Worm (Caenorhabditis elegans): ENCODE data around the gene klf-1.
"Not testable (repeated sequence)": the region's sequence is repeated elsewhere in the genome, so short reads cannot be mapped to it uniquely, and the experiment has no call there.

The klf-1 gene

DNA sequence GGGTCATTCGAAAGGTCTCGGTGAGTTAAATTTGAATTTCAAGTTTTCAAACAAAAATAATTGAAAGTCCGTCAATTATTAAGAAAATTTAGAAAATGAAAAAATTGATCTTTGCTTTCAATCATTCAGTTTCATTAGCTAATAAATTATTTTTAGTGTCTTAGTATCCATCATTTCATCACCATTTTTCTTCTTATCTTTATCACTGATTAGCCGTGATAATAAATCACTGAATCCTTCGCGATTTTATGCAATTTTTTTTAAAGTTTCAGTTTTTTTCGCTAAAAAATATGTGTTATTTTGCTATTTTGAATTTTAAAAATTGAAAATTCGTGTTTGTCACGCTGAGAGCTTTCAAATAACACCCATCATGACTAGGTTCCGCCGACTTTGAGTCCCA is 5.6 kb upstream of the klf-1 start:
- TF ChIP-seq pes-1 (GFP tag; IDR thresholded peaks at IDR 0.05) (no peak), sea-1 (GFP tag; conservative IDR thresholded peaks at IDR 0.05) (no peak), tbx-37 (GFP tag; conservative IDR thresholded peaks at IDR 0.05) (no peak), hmbx-1 (tag; optimal IDR thresholded peaks at IDR 0.05) (no peak)

DNA sequence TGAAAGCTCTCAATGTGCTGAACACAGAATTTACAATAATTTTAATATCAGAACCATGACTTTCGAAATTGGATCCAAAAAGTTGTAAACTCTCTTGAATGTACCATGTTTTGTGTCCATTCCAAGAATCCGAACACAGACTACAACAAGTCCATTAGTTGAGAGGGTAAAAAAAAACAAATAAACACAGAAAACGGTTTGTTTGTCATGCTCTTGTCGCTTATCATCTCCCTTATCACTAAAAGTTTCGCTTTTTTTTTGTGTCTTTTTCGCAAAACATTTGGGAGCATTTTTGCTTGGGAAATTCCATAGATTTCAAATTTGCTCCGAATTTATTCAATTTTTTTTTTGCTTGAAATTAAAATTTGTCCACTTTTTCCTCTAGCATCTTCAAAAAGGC is 5.1 kb upstream of the klf-1 start:
- no peak for TF ChIP-seq aly-1 (tag; optimal IDR thresholded peaks at IDR 0.05)
- TF ChIP-seq tra-4 (tag; optimal IDR thresholded peaks at IDR 0.05), result no peak
- no peak for TF ChIP-seq ceh-36 (tag; optimal IDR thresholded peaks at IDR 0.05)
- no peak for TF ChIP-seq hnd-1 (tag; optimal IDR thresholded peaks at IDR 0.05)
- no peak for TF ChIP-seq hmg-4 (GFP tag; optimal IDR thresholded peaks at IDR 0.05)
- TF ChIP-seq B0310.2 (tag; optimal IDR thresholded peaks at IDR 0.05), result no peak
- TF ChIP-seq sea-1 (GFP tag; conservative IDR thresholded peaks at IDR 0.05), result no peak
- no peak for TF ChIP-seq ceh-13 (GFP tag; optimal IDR thresholded peaks at IDR 0.05)
- no peak for TF ChIP-seq ama-1 (optimal IDR thresholded peaks at IDR 0.05)
- TF ChIP-seq scrt-1 (GFP tag; IDR thresholded peaks at IDR 0.05), result no peak
- TF ChIP-seq hmbx-1 (tag; optimal IDR thresholded peaks at IDR 0.05), result no peak
- no peak for TF ChIP-seq pes-1 (GFP tag; IDR thresholded peaks at IDR 0.05)

DNA sequence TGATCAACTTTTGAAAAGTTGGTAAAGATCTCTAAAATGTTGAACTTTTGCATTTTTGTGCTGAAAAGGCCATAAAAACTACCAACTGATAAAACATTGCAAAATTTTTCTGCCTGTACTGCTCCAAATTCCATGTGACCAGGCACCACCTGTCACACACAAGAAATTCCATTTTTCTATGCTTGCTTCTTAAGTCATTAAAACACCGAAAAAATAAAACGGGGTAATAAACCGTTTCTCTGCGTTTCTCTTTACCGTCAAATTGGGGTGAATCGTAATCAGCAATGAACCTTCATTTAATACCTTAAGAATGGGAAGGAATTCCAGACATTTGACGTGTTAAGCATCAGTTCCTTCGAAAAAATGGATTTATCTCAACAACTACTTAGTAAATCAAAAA is 4.4 kb upstream of the klf-1 start:
- TF ChIP-seq flt-1 (GFP tag; IDR thresholded peaks at IDR 0.05) (no peak), ama-1 (optimal IDR thresholded peaks at IDR 0.05) (no peak), ets-7 (tag; optimal IDR thresholded peaks at IDR 0.05) (no peak)

DNA sequence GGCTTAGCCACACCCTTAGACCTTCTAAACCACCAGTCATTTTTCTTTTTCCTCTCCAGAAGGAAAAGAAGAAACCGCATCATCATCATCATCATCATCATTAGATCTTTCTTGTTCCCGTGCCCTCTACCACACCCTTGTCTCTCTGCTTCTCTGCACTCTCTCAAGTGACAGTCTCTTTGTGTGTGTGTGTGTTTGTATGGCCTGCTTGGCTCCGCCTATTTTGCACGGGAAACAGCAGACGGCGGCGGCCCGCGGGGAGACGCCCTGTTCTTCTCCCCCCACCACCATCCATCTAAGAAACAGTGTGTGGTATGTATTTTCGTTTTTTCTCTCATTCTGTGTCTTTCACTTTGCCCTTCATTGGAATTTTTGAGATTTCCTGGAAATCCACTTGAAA is 2.8 kb upstream of the klf-1 start:
- peak; percentile 9 for TF ChIP-seq hmg-4 (GFP tag; optimal IDR thresholded peaks at IDR 0.05)
- TF ChIP-seq tbx-11 (GFP tag; IDR thresholded peaks at IDR 0.05), result no peak

DNA sequence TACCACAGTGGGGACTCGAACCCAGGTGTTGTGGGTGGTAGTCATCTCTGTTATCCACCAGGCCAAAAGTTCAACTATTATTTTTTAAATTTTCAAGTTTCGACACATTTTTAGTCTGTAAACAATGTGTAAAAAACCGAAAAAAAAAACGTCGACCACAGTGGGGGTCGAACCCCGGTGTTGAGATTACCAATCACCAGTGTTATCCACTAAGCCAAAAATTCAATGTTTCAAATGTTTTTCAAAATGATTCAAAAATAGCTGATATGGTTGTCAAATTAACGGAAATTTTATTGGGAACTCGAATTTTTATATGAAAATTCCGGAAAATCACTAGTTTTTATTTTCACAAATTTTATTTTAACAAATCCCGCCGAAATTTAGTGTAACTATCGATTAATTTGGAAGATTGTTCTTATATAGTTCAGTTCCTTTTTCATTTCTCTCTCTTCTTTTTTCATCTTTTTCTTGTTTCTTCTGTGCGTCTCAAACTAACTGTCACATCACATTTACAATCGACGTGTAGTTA is 1.4 kb upstream of the klf-1 start:
- TF ChIP-seq hmbx-1 (tag; optimal IDR thresholded peaks at IDR 0.05) (no peak), tbx-11 (GFP tag; IDR thresholded peaks at IDR 0.05) (no peak), hnd-1 (tag; optimal IDR thresholded peaks at IDR 0.05) (no peak)

DNA sequence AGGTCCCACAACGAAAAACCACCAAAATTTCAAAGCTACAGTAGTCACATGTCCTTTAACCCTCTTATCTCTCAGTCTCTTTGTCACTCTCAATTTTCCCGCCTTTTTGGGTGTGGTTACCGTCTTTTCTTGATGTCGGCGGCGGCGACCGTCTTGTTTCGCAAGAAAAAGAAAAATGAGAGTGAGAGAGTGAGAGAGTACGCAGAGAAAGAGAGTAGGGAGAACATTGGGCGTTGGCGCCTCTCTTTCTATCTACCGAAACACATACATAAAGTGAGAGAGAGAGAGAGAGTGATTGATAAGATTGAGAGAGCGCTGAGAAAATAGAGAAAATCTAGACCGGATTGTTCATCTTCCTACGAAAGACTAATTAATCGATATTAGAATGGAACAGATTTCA is 1.3 kb downstream of the klf-1 start:
- TF ChIP-seq pes-1 (GFP tag; IDR thresholded peaks at IDR 0.05) (no peak), scrt-1 (GFP tag; IDR thresholded peaks at IDR 0.05) (no peak), ceh-36 (tag; optimal IDR thresholded peaks at IDR 0.05) (no peak), hmbx-1 (tag; optimal IDR thresholded peaks at IDR 0.05) (no peak)

DNA sequence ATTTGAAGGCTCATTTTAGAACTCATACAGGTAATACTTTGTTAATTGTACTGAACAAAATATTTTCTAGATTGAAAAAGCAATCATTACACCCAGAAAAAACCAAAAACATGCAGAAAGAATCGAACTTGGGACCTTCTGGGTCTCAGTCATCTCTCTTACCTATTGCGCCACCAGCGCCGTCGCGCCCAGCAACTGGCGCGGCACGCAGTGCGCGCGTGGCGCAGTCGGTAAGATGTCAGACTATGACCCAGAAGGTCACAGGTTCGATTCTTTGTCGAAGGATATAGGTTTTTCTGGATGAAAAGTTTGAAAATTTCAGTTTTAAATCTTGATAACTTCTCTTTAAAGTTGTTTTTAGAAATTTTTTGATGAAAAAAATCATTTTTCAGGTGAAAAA is 5.1 kb downstream of the klf-1 start:
- TF ChIP-seq ama-1 (optimal IDR thresholded peaks at IDR 0.05) (no peak), hmbx-1 (tag; optimal IDR thresholded peaks at IDR 0.05) (no peak), ceh-13 (GFP tag; optimal IDR thresholded peaks at IDR 0.05) (no peak), scrt-1 (GFP tag; IDR thresholded peaks at IDR 0.05) (no peak)

DNA sequence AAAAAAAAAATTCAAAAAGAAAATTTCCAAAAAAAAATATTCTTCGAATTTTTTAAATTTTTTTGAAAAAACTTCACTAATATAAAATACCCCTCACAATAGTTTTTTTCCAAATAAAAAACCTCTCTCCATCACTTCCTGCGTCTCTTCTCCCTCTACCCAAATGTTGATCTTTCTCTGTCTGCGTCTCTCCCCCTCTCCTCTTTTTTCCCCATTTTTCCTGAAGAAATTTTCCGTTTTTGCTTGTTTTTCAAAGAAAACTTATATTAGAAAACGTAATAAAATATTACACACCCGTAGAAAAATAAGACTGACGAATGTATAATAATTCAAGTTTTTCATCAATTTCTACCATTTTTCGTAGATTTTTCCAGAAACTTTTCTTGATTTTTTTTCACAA is 6.5 kb downstream of the klf-1 start:
- no peak for TF ChIP-seq hnd-1 (tag; optimal IDR thresholded peaks at IDR 0.05)
- TF ChIP-seq tbx-11 (GFP tag; IDR thresholded peaks at IDR 0.05), result no peak
- no peak for TF ChIP-seq tra-4 (tag; optimal IDR thresholded peaks at IDR 0.05)
- TF ChIP-seq tbx-37 (GFP tag; conservative IDR thresholded peaks at IDR 0.05), result no peak
- no peak for TF ChIP-seq ama-1 (optimal IDR thresholded peaks at IDR 0.05)
- no peak for TF ChIP-seq ceh-36 (tag; optimal IDR thresholded peaks at IDR 0.05)
- no peak for TF ChIP-seq scrt-1 (GFP tag; IDR thresholded peaks at IDR 0.05)
- TF ChIP-seq hmbx-1 (tag; optimal IDR thresholded peaks at IDR 0.05), result no peak
- no peak for TF ChIP-seq sea-1 (GFP tag; conservative IDR thresholded peaks at IDR 0.05)
- no peak for TF ChIP-seq aly-1 (tag; optimal IDR thresholded peaks at IDR 0.05)
- TF ChIP-seq B0310.2 (tag; optimal IDR thresholded peaks at IDR 0.05), result no peak
- no peak for TF ChIP-seq pes-1 (GFP tag; IDR thresholded peaks at IDR 0.05)
- no peak for TF ChIP-seq hmg-4 (GFP tag; optimal IDR thresholded peaks at IDR 0.05)

DNA sequence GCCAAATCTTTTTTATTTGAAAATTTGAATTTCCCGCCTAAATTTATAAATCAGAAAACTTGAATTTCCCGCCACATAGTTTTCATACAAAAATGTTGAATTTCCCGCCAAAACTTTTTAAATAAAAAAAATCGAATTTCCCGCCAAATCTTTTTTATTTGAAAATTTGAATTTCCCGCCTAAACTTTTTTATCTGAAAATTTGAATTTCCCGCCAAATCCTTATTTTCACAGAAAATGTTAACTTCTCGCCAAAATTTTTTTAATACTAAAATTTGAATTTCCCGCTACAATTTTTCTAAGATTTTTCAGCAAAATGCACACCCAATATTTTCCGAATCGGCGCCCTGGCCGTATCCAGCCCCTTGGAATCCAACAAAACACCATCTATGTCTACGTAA is 7.4 kb downstream of the klf-1 start, which contains the start of gene F56F11.2:
F56F11.2 (plus strand) TSS at position 301 of the 400 bp plus-strand sequence.
- not testable (repeated sequence) for TF ChIP-seq B0310.2, hnd-1, aly-1 (tag; optimal IDR thresholded peaks at IDR 0.05)

DNA sequence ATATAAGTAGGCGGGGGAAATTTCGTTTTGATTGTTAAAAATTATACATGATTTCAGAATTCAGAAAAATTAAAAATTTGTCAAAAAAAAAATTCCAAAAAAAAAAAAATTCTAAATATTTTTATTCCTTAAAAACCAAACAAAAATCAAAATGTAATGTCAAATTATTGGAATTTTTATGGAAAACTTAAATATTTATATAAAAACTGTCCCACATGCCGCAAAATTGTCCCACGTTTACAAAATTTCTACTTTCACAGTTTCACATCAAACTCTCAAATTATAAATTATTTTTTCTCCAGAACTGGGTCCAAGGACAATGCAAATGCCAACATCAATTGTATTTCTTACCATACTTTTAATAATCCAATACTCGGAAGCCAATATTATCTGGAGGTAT is 16.8 kb downstream of the klf-1 start, which contains the start of gene F56F11.1:
F56F11.1 (plus strand) TSS at position 301 of the 400 bp plus-strand sequence.
- no peak for TF ChIP-seq B0310.2 (tag; optimal IDR thresholded peaks at IDR 0.05)
- no peak for TF ChIP-seq ets-7 (tag; optimal IDR thresholded peaks at IDR 0.05)
- no peak for TF ChIP-seq hnd-1 (tag; optimal IDR thresholded peaks at IDR 0.05)
- no peak for TF ChIP-seq ama-1 (optimal IDR thresholded peaks at IDR 0.05)
- no peak for TF ChIP-seq ceh-13 (GFP tag; optimal IDR thresholded peaks at IDR 0.05)
- TF ChIP-seq hmbx-1 (tag; optimal IDR thresholded peaks at IDR 0.05), result no peak
- TF ChIP-seq flt-1 (GFP tag; IDR thresholded peaks at IDR 0.05), result no peak
- TF ChIP-seq scrt-1 (GFP tag; IDR thresholded peaks at IDR 0.05), result no peak
- no peak for TF ChIP-seq aly-1 (tag; optimal IDR thresholded peaks at IDR 0.05)
- TF ChIP-seq ceh-36 (tag; optimal IDR thresholded peaks at IDR 0.05), result no peak
- no peak for TF ChIP-seq sea-1 (GFP tag; conservative IDR thresholded peaks at IDR 0.05)
- no peak for TF ChIP-seq tra-4 (tag; optimal IDR thresholded peaks at IDR 0.05)
- TF ChIP-seq pes-1 (GFP tag; IDR thresholded peaks at IDR 0.05), result no peak
- TF ChIP-seq hmg-4 (GFP tag; optimal IDR thresholded peaks at IDR 0.05), result no peak
- TF ChIP-seq tbx-37 (GFP tag; conservative IDR thresholded peaks at IDR 0.05), result no peak
- no peak for TF ChIP-seq tbx-11 (GFP tag; IDR thresholded peaks at IDR 0.05)
